Worm (Caenorhabditis elegans): Measurements from ENCODE around the gene C35D10.1.

ce11 chrIII:4909938-4910337, 30.4 kb downstream of the C35D10.1 start, which contains the start of gene F26F4.12:
- no peak for TF ChIP-seq ceh-82 (tag; optimal IDR thresholded peaks at IDR 0.05)
- no peak for TF ChIP-seq ceh-16 (tag; optimal IDR thresholded peaks at IDR 0.05)
- TF ChIP-seq nhr-12 (tag; optimal IDR thresholded peaks at IDR 0.05) = no peak
- TF ChIP-seq lin-11 (tag; optimal IDR thresholded peaks at IDR 0.05) = no peak

Measured in whole organism, L2 larva.